Fruit fly (Drosophila melanogaster): Measurements from ENCODE around the gene daw.

The daw gene

dm6 chr2L:2802527-2802926 lies 2.5 kb upstream of the daw start:
- TF ChIP-seq CG8478 (optimal IDR thresholded peaks at IDR 0.05) (no peak), CTCF (optimal IDR thresholded peaks at IDR 0.05) (no peak)

dm6 chr2L:2806190-2806763 lies 1.2 kb downstream of the daw start:
- TF ChIP-seq CG8478 (optimal IDR thresholded peaks at IDR 0.05) (no peak), CTCF (optimal IDR thresholded peaks at IDR 0.05) (no peak)

dm6 chr2L:2807597-2807996 lies 2.5 kb downstream of the daw start:
- TF ChIP-seq CG8478 (optimal IDR thresholded peaks at IDR 0.05) = no peak
- TF ChIP-seq CTCF (optimal IDR thresholded peaks at IDR 0.05) = no peak

- TF ChIP-seq CG8478 (optimal IDR thresholded peaks at IDR 0.05) = no peak
Observed at dm6 chr2L:2808038-2808699, 3.1 kb downstream of the daw start.

dm6 chr2L:2810831-2811230 lies 5.8 kb downstream of the daw start:
- TF ChIP-seq CG8478 (optimal IDR thresholded peaks at IDR 0.05) = no peak
- TF ChIP-seq CTCF (optimal IDR thresholded peaks at IDR 0.05) = no peak

- TF ChIP-seq CTCF (optimal IDR thresholded peaks at IDR 0.05) = no peak
- no peak for TF ChIP-seq CG8478 (optimal IDR thresholded peaks at IDR 0.05)
Observed at dm6 chr2L:2812137-2812536, 7.1 kb downstream of the daw start, which contains the start of gene CG2964. Gene CG2964, plus strand, starts transcription at chr2L:2812437.

- TF ChIP-seq CG8478 (optimal IDR thresholded peaks at IDR 0.05) (no peak), CTCF (optimal IDR thresholded peaks at IDR 0.05) (no peak)
Observed at dm6 chr2L:2815673-2816072, 10.6 kb downstream of the daw start, which contains the start of gene G6P. Gene G6P, minus strand, starts transcription at chr2L:2815760.

dm6 chr2L:2825406-2825805 lies 20.3 kb downstream of the daw start, which contains the start of gene CG3123:
Gene CG3123, minus strand, starts transcription at chr2L:2825506.
- no peak for TF ChIP-seq CTCF (optimal IDR thresholded peaks at IDR 0.05)
- TF ChIP-seq CG8478 (optimal IDR thresholded peaks at IDR 0.05) = no peak

dm6 chr2L:2829637-2830340 lies 24.7 kb downstream of the daw start, which contains the start of gene Duox:
Gene Duox, minus strand, starts transcription at chr2L:2830248.
- TF ChIP-seq CG8478 (optimal IDR thresholded peaks at IDR 0.05) (no peak), CTCF (optimal IDR thresholded peaks at IDR 0.05) (no peak)

dm6 chr2L:2830341-2830800 lies 25.3 kb downstream of the daw start:
- no peak for TF ChIP-seq CTCF (optimal IDR thresholded peaks at IDR 0.05)
- TF ChIP-seq CG8478 (optimal IDR thresholded peaks at IDR 0.05) = no peak

dm6 chr2L:2837742-2838461 lies 32.8 kb downstream of the daw start, which contains the start of the genes CG3119 and Cpr23B:
Gene CG3119, minus strand, starts transcription at chr2L:2837833.
Gene Cpr23B, plus strand, starts transcription at chr2L:2838411.
- TF ChIP-seq CTCF (optimal IDR thresholded peaks at IDR 0.05) = no peak
- no peak for TF ChIP-seq CG8478 (optimal IDR thresholded peaks at IDR 0.05)

- no peak for TF ChIP-seq CG8478 (optimal IDR thresholded peaks at IDR 0.05)
- no peak for TF ChIP-seq CTCF (optimal IDR thresholded peaks at IDR 0.05)
Observed at dm6 chr2L:2839850-2840249, 34.8 kb downstream of the daw start, which contains the start of gene CG2975. Gene CG2975, plus strand, starts transcription at chr2L:2840124.

- no peak for TF ChIP-seq CG8478 (optimal IDR thresholded peaks at IDR 0.05)
- no peak for TF ChIP-seq CTCF (optimal IDR thresholded peaks at IDR 0.05)
Observed at dm6 chr2L:2840311-2840710, 35.2 kb downstream of the daw start.

- TF ChIP-seq CTCF (optimal IDR thresholded peaks at IDR 0.05) = no peak
- TF ChIP-seq CG8478 (optimal IDR thresholded peaks at IDR 0.05) = no peak
Observed at dm6 chr2L:2844413-2844812, 39.4 kb downstream of the daw start, which contains the start of gene CG18558. Gene CG18558, minus strand, starts transcription at chr2L:2844513.

- TF ChIP-seq CG8478 (optimal IDR thresholded peaks at IDR 0.05) = no peak
- TF ChIP-seq CTCF (optimal IDR thresholded peaks at IDR 0.05) = no peak
Observed at dm6 chr2L:2845634-2846033, 40.6 kb downstream of the daw start, which contains the start of gene CG18557. Gene CG18557, minus strand, starts transcription at chr2L:2845734.
